Fruit fly (Drosophila melanogaster): ENCODE results near the gene Fit1.
A peak's percentile ranks its signal among the peaks of the same experiment; 100 is the strongest.

Fit1 gene

dm6 chr3L:4122185-4122767, 18.9 kb downstream of the Fit1 start, which contains the start of gene Chd64 (continued):
- TF ChIP-seq dm (GFP tag; optimal IDR thresholded peaks at IDR 0.05), result no peak
- TF ChIP-seq CG8924 (tag; optimal IDR thresholded peaks at IDR 0.05), result peak; percentile 39
- TF ChIP-seq gro (GFP tag; optimal IDR thresholded peaks at IDR 0.05), result peak; percentile 54
- peak; percentile 52 for TF ChIP-seq pzg (GFP tag; optimal IDR thresholded peaks at IDR 0.05)
- 0 out of 3 replicates have a peak, but pooled peaks have one; percentile 35 for TF ChIP-seq CG2199 (GFP tag; IDR thresholded peaks at IDR 0.05)
- TF ChIP-seq sens-2 (GFP tag; IDR thresholded peaks at IDR 0.05), result no peak
- peak in 1 of 2 experiments; percentile 11 for TF ChIP-seq chif (GFP tag; optimal IDR thresholded peaks at IDR 0.05)
- 0 out of 3 replicates have a peak, but pooled peaks have one; percentile 19 for TF ChIP-seq CG6791 (GFP tag; IDR thresholded peaks at IDR 0.05; ENCODE audit: partially characterized antibody)
- peak; percentile 86 for TF ChIP-seq CG10543 (GFP tag; optimal IDR thresholded peaks at IDR 0.05)
- TF ChIP-seq trh (GFP tag; optimal IDR thresholded peaks at IDR 0.05), result no peak
- no peak for TF ChIP-seq CG7745 (tag; optimal IDR thresholded peaks at IDR 0.05)
- TF ChIP-seq CG6683 (GFP tag; optimal IDR thresholded peaks at IDR 0.05), result no peak
- TF ChIP-seq Fer3 (tag; optimal IDR thresholded peaks at IDR 0.05), result peak; percentile 40
- peak; percentile 25 to 57 for TF ChIP-seq dpn (GFP tag; optimal IDR thresholded peaks at IDR 0.05)
- no peak for TF ChIP-seq dmrt99B (tag; optimal IDR thresholded peaks at IDR 0.05)
- TF ChIP-seq Poxn (GFP tag; IDR thresholded peaks at IDR 0.05), result no peak
- no peak for TF ChIP-seq p53 (GFP tag; optimal IDR thresholded peaks at IDR 0.05)
- no peak; the same call in 1 of the 2 replicates for TF ChIP-seq E2f2 (GFP tag; IDR thresholded peaks at IDR 0.05)
- no peak for TF ChIP-seq bsh (GFP tag; optimal IDR thresholded peaks at IDR 0.05)
- peak; percentile 43 for TF ChIP-seq ftz-f1 (GFP tag; optimal IDR thresholded peaks at IDR 0.05)
- TF ChIP-seq Deaf1 (tag; optimal IDR thresholded peaks at IDR 0.05), result peak; percentile 46
- no peak for TF ChIP-seq CG14965 (GFP tag; optimal IDR thresholded peaks at IDR 0.05; ENCODE audit: borderline replicate concordance)
- peak; percentile 5 for TF ChIP-seq Chrac-16 (GFP tag; optimal IDR thresholded peaks at IDR 0.05)
- TF ChIP-seq CG16813 (GFP tag; IDR thresholded peaks at IDR 0.05; ENCODE audit: partially characterized antibody), result 0 out of 3 replicates have a peak, but pooled peaks have one; percentile 20
- TF ChIP-seq CG12236 (GFP tag; optimal IDR thresholded peaks at IDR 0.05), result no peak
- TF ChIP-seq lmd (GFP tag; IDR thresholded peaks at IDR 0.05), result no peak
- no peak for TF ChIP-seq salm (tag; optimal IDR thresholded peaks at IDR 0.05)
- TF ChIP-seq otp (GFP tag; IDR thresholded peaks at IDR 0.05), result 0 out of 3 replicates have a peak, but pooled peaks have one; percentile 9
- TF ChIP-seq CG11085 (GFP tag; IDR thresholded peaks at IDR 0.05), result peak; percentile 9; the same call in 1 of the 2 replicates
- no peak for TF ChIP-seq Lpt (GFP tag; optimal IDR thresholded peaks at IDR 0.05)
- peak; percentile 36; the same call in 1 of the 2 replicates for TF ChIP-seq MBD-R2 (GFP tag; IDR thresholded peaks at IDR 0.05)
- peak; percentile 20 for TF ChIP-seq zf30C (GFP tag; optimal IDR thresholded peaks at IDR 0.05)
- no peak for TF ChIP-seq CG31224 (GFP tag; IDR thresholded peaks at IDR 0.05)
- no peak for TF ChIP-seq Abd-B (GFP tag; optimal IDR thresholded peaks at IDR 0.05)
- TF ChIP-seq ase (GFP tag; IDR thresholded peaks at IDR 0.05), result no peak
- no peak for TF ChIP-seq CG18764 (GFP tag; optimal IDR thresholded peaks at IDR 0.05)
- peak; percentile 72 for TF ChIP-seq scrt (GFP tag; optimal IDR thresholded peaks at IDR 0.05)
- no peak for TF ChIP-seq yki (optimal IDR thresholded peaks at IDR 0.05)
- no peak for TF ChIP-seq NK7.1 (GFP tag; optimal IDR thresholded peaks at IDR 0.05)
- TF ChIP-seq CG30403 (GFP tag; optimal IDR thresholded peaks at IDR 0.05), result peak; percentile 37
- TF ChIP-seq z (GFP tag; IDR thresholded peaks at IDR 0.05), result no peak
- no peak for TF ChIP-seq CG4617 (GFP tag; optimal IDR thresholded peaks at IDR 0.05; ENCODE audit: borderline replicate concordance)
- TF ChIP-seq CrebB (tag; optimal IDR thresholded peaks at IDR 0.05), result peak; percentile 36
- TF ChIP-seq sug (tag; optimal IDR thresholded peaks at IDR 0.05), result peak; percentile 63
- no peak for TF ChIP-seq CG2712 (tag; optimal IDR thresholded peaks at IDR 0.05)
- TF ChIP-seq mam (GFP tag; optimal IDR thresholded peaks at IDR 0.05), result peak; percentile 4
- TF ChIP-seq CG32772 (GFP tag; IDR thresholded peaks at IDR 0.05), result no peak
- no peak for TF ChIP-seq lola (GFP tag; optimal IDR thresholded peaks at IDR 0.05)
- no peak for TF ChIP-seq Nf-YA (GFP tag; IDR thresholded peaks at IDR 0.05)
- no peak for TF ChIP-seq CG8281 (tag; optimal IDR thresholded peaks at IDR 0.05)
